Fruit fly (Drosophila melanogaster) whole organism, embryonic: Measurements from ENCODE around the gene Eip63E.

ENCODE experiments used
- Antp ChIP-seq: fragments of 200-800 bp; sonication (Bioruptor generic); optimal IDR thresholded peaks from 3 replicates; lab custom pipeline; 2016; ENCODE audit warnings: missing biosample characterization, missing genetic modification characterization
- Atf-2 ChIP-seq: fragments of 200-800 bp; sonication (Bioruptor generic); optimal IDR thresholded peaks from 2 replicates; lab custom pipeline; 2016; ENCODE audit warnings: missing biosample characterization, missing genetic modification characterization
- B-H1 ChIP-seq: fragments of 200-800 bp; sonication (Bioruptor generic); IDR thresholded peaks from 3 replicates; pipeline ENCODE4 v1.3.6; 2022; ENCODE audit warnings: missing biosample characterization, missing genetic modification characterization
- Blimp-1 ChIP-seq: fragments of 200-800 bp; sonication (Bioruptor generic); optimal IDR thresholded peaks from 3 replicates; lab custom pipeline; 2018; ENCODE audit warnings: missing biosample characterization, missing genetic modification characterization, mild to moderate bottlenecking, moderate library complexity, missing genetic modification reagents
- CG11093 ChIP-seq: fragments of 200-800 bp; sonication (Bioruptor generic); IDR thresholded peaks from 3 replicates; pipeline ENCODE4 v1.3.6; 2022; ENCODE audit warnings: missing biosample characterization, missing genetic modification characterization
- CG13296 ChIP-seq: fragments of 200-800 bp; sonication (Bioruptor generic); optimal IDR thresholded peaks from 3 replicates; lab custom pipeline; 2018; ENCODE audit warnings: missing biosample characterization, mild to moderate bottlenecking, missing genetic modification characterization
- CG13624 ChIP-seq: fragments of 200-800 bp; sonication (Bioruptor generic); optimal IDR thresholded peaks from 2 replicates; lab custom pipeline; 2016; ENCODE audit warnings: missing biosample characterization, missing genetic modification characterization
- CG14050 ChIP-seq: fragments of 200-800 bp; sonication (Bioruptor generic); IDR thresholded peaks from 3 replicates; pipeline ENCODE4 v1.3.6; 2022; ENCODE audit warnings: missing biosample characterization, missing genetic modification characterization
- CG1647 ChIP-seq: fragments of 200-800 bp; sonication (Bioruptor generic); optimal IDR thresholded peaks from 3 replicates; lab custom pipeline; 2016; ENCODE audit warnings: missing biosample characterization, missing genetic modification characterization
- CG16815 ChIP-seq: fragments of 200-800 bp; sonication (Bioruptor generic); optimal IDR thresholded peaks from 3 replicates; lab custom pipeline; 2017; ENCODE audit warnings: missing biosample characterization, mild to moderate bottlenecking, missing genetic modification characterization
- CG32767 ChIP-seq: fragments of 200-800 bp; sonication (Bioruptor generic); IDR thresholded peaks from 2 replicates; pipeline ENCODE4 v1.3.6; 2022; ENCODE audit warnings: missing biosample characterization, missing genetic modification characterization
- CG33213 ChIP-seq: fragments of 200-800 bp; sonication (Bioruptor generic); optimal IDR thresholded peaks from 3 replicates; lab custom pipeline; 2016; ENCODE audit warnings: missing biosample characterization, missing genetic modification characterization
- CG4730 ChIP-seq: fragments of 200-800 bp; sonication (Bioruptor generic); IDR thresholded peaks from 2 replicates; pipeline ENCODE4 v1.3.6; 2022; ENCODE audit warnings: missing biosample characterization, missing genetic modification characterization
- CG6272 ChIP-seq: fragments of 200-800 bp; sonication (Bioruptor generic); IDR thresholded peaks from 2 replicates; pipeline ENCODE4 v1.3.6; 2022; ENCODE audit warnings: missing biosample characterization, missing genetic modification characterization
- CG6791 ChIP-seq: fragments of 200-800 bp; sonication (Bioruptor generic); IDR thresholded peaks from 3 replicates; pipeline ENCODE4 v1.3.6; 2022; ENCODE audit warnings: missing biosample characterization, missing genetic modification characterization; ENCODE audit not compliant: partially characterized antibody
- CG7556 ChIP-seq: fragments of 200-800 bp; sonication (Bioruptor generic); optimal IDR thresholded peaks from 2 replicates; lab custom pipeline; 2017; ENCODE audit warnings: missing biosample characterization, mild to moderate bottlenecking, missing genetic modification characterization
- CG7839 ChIP-seq: fragments of 200-800 bp; sonication (Bioruptor generic); optimal IDR thresholded peaks from 3 replicates; lab custom pipeline; 2018; ENCODE audit warnings: missing biosample characterization, mild to moderate bottlenecking, missing genetic modification characterization, moderate library complexity
- CG7987 ChIP-seq: fragments of 200-800 bp; sonication (Bioruptor generic); optimal IDR thresholded peaks from 2 replicates; lab custom pipeline; 2018; ENCODE audit warnings: missing biosample characterization, mild to moderate bottlenecking, missing genetic modification characterization, moderate library complexity
- CG8089 ChIP-seq: fragments of 200-800 bp; sonication (Bioruptor generic); optimal IDR thresholded peaks from 3 replicates; lab custom pipeline; 2016; ENCODE audit warnings: missing biosample characterization, missing genetic modification characterization
- CHES-1-like ChIP-seq: fragments of 200-800 bp; sonication (Bioruptor generic); optimal IDR thresholded peaks from 2 replicates; lab custom pipeline; 2016; ENCODE audit warnings: missing biosample characterization, missing genetic modification characterization
- Chrac-16 ChIP-seq: fragments of 200-800 bp; sonication (Bioruptor generic); optimal IDR thresholded peaks from 3 replicates; lab custom pipeline; 2016; ENCODE audit warnings: missing biosample characterization, missing genetic modification characterization
- CrebB ChIP-seq: fragments of 200-800 bp; sonication (Bioruptor generic); optimal IDR thresholded peaks from 3 replicates; lab custom pipeline; 2018; ENCODE audit warnings: missing biosample characterization, mild to moderate bottlenecking, missing genetic modification characterization
- Dfd ChIP-seq, 2 experiments: fragments of >200 bp; optimal IDR thresholded peaks; 2 replicates each; lab custom pipeline; 2017; ENCODE audit warnings: missing biosample characterization in 2 of 2, missing genetic modification characterization in 2 of 2
- Fer2 ChIP-seq: fragments of 200-800 bp; sonication (Bioruptor generic); optimal IDR thresholded peaks from 2 replicates; lab custom pipeline; 2018; ENCODE audit warnings: missing biosample characterization, mild to moderate bottlenecking, missing genetic modification characterization, moderate library complexity
- HmgZ ChIP-seq: fragments of 200-800 bp; sonication (Bioruptor generic); optimal IDR thresholded peaks from 2 replicates; lab custom pipeline; 2018; ENCODE audit warnings: missing biosample characterization, mild to moderate bottlenecking, missing genetic modification characterization
- MESR4 ChIP-seq: fragments of 200-800 bp; sonication (Bioruptor generic); optimal IDR thresholded peaks from 2 replicates; lab custom pipeline; 2018; ENCODE audit warnings: missing biosample characterization, mild to moderate bottlenecking, missing genetic modification characterization, moderate library complexity
- Sry-δ ChIP-seq: fragments of 200-800 bp; sonication (Bioruptor generic); optimal IDR thresholded peaks from 2 replicates; lab custom pipeline; 2016; ENCODE audit warnings: missing biosample characterization, missing genetic modification characterization
- Ssrp ChIP-seq: fragments of 200-800 bp; sonication (Bioruptor generic); optimal IDR thresholded peaks from 2 replicates; lab custom pipeline; 2018; ENCODE audit warnings: missing biosample characterization, mild to moderate bottlenecking, missing genetic modification characterization, moderate library complexity
- TFAM ChIP-seq: fragments of 200-800 bp; sonication (Bioruptor generic); optimal IDR thresholded peaks from 2 replicates; lab custom pipeline; 2017; ENCODE audit warnings: missing biosample characterization, missing genetic modification characterization, inconsistent platforms
- Xrp1 ChIP-seq: fragments of 200-800 bp; sonication (Bioruptor generic); IDR thresholded peaks from 2 replicates; pipeline ENCODE4 v1.3.6; 2022; ENCODE audit warnings: missing biosample characterization, missing genetic modification characterization
- amos ChIP-seq: fragments of 200-800 bp; sonication (Bioruptor generic); IDR thresholded peaks from 2 replicates; pipeline ENCODE4 v1.3.6; 2022; ENCODE audit warnings: missing biosample characterization, missing genetic modification characterization; ENCODE audit not compliant: partially characterized antibody
- ap ChIP-seq: fragments of 200-800 bp; sonication (Bioruptor generic); IDR thresholded peaks from 2 replicates; pipeline ENCODE4 v1.3.6; 2022; ENCODE audit warnings: missing biosample characterization, missing genetic modification characterization
- bab2 ChIP-seq: fragments of 200-800 bp; sonication (Bioruptor generic); optimal IDR thresholded peaks from 2 replicates; lab custom pipeline; 2016; ENCODE audit warnings: missing biosample characterization, missing genetic modification characterization
- bcd ChIP-seq: fragments of 200-800 bp; sonication (Bioruptor generic); optimal IDR thresholded peaks from 2 replicates; lab custom pipeline; 2017; ENCODE audit warnings: missing biosample characterization, mild to moderate bottlenecking, missing genetic modification characterization
- corto ChIP-seq: fragments of 200-800 bp; sonication (Bioruptor generic); optimal IDR thresholded peaks from 2 replicates; lab custom pipeline; 2016; ENCODE audit warnings: missing biosample characterization, mild to moderate bottlenecking, missing genetic modification characterization, moderate library complexity
- danr ChIP-seq: fragments of 200-800 bp; sonication (Bioruptor generic); IDR thresholded peaks from 2 replicates; pipeline ENCODE4 v1.3.6; 2022; ENCODE audit warnings: missing biosample characterization, missing genetic modification characterization
- emc ChIP-seq: fragments of 200-800 bp; sonication (Bioruptor generic); optimal IDR thresholded peaks from 2 replicates; lab custom pipeline; 2016; ENCODE audit warnings: missing biosample characterization, missing genetic modification characterization
- gcm2 ChIP-seq: fragments of 200-800 bp; sonication (Bioruptor generic); optimal IDR thresholded peaks from 2 replicates; lab custom pipeline; 2016; ENCODE audit warnings: missing biosample characterization, missing genetic modification characterization
- grau ChIP-seq: fragments of 200-800 bp; optimal IDR thresholded peaks from 3 replicates; lab custom pipeline; 2019; ENCODE audit warnings: missing biosample characterization, mild to moderate bottlenecking, missing genetic modification characterization, moderate library complexity
- grn ChIP-seq: fragments of 200-800 bp; sonication (Bioruptor generic); optimal IDR thresholded peaks from 3 replicates; lab custom pipeline; 2017; ENCODE audit warnings: missing biosample characterization, missing genetic modification characterization
- ham ChIP-seq: fragments of 200-800 bp; sonication (Bioruptor generic); IDR thresholded peaks from 2 replicates; pipeline ENCODE4 v1.3.6; 2022; ENCODE audit warnings: missing biosample characterization, missing genetic modification characterization
- jigr1 ChIP-seq: fragments of 200-800 bp; sonication (Bioruptor generic); IDR thresholded peaks from 3 replicates; pipeline ENCODE4 v1.3.6; 2022; ENCODE audit warnings: missing biosample characterization, missing genetic modification characterization
- jing ChIP-seq: fragments of 200-800 bp; sonication (Bioruptor generic); optimal IDR thresholded peaks from 2 replicates; lab custom pipeline; 2018; ENCODE audit warnings: missing biosample characterization, mild to moderate bottlenecking, missing genetic modification characterization
- ken ChIP-seq: fragments of 200-800 bp; sonication (Bioruptor generic); IDR thresholded peaks from 3 replicates; pipeline ENCODE4 v1.3.6; 2022; ENCODE audit warnings: missing biosample characterization, missing genetic modification characterization
- luna ChIP-seq: fragments of 200-800 bp; sonication (Bioruptor generic); optimal IDR thresholded peaks from 2 replicates; lab custom pipeline; 2016; ENCODE audit warnings: missing biosample characterization, missing genetic modification characterization
- mam ChIP-seq: fragments of 200-800 bp; sonication (Bioruptor generic); optimal IDR thresholded peaks from 3 replicates; lab custom pipeline; 2016; ENCODE audit warnings: missing biosample characterization, missing genetic modification characterization
- onecut ChIP-seq: fragments of 200-800 bp; sonication (Bioruptor generic); IDR thresholded peaks from 2 replicates; pipeline ENCODE4 v1.3.6; 2022; ENCODE audit warnings: missing biosample characterization, missing genetic modification characterization
- sima ChIP-seq: fragments of 200-800 bp; sonication (Bioruptor generic); optimal IDR thresholded peaks from 2 replicates; lab custom pipeline; 2016; ENCODE audit warnings: missing biosample characterization, missing genetic modification characterization
- sob ChIP-seq: fragments of 200-800 bp; sonication (Bioruptor generic); IDR thresholded peaks from 2 replicates; pipeline ENCODE4 v1.3.6; 2022; ENCODE audit warnings: missing biosample characterization, missing genetic modification characterization
- tin ChIP-seq: fragments of 200-800 bp; sonication (Bioruptor generic); optimal IDR thresholded peaks from 3 replicates; lab custom pipeline; 2016; ENCODE audit warnings: missing biosample characterization, missing genetic modification characterization
- usp ChIP-seq: fragments of >200 bp; optimal IDR thresholded peaks from 2 replicates; lab custom pipeline; 2017; ENCODE audit warnings: missing biosample characterization, missing genetic modification characterization
- wor ChIP-seq: fragments of 200-800 bp; sonication (Bioruptor generic); IDR thresholded peaks from 2 replicates; pipeline ENCODE4 v1.3.6; 2022; ENCODE audit warnings: missing biosample characterization, missing genetic modification characterization
- z ChIP-seq: fragments of 200-800 bp; sonication (Bioruptor generic); IDR thresholded peaks from 3 replicates; pipeline ENCODE4 v1.3.6; 2022; ENCODE audit warnings: missing biosample characterization, missing genetic modification characterization

Eip63E gene

dm6 chr3L:3626069-3626468, 110.5 kb downstream of the Eip63E start, which contains the start of gene dar1 (continued):
- TF ChIP-seq Blimp-1 (GFP tag; lab: Kevin White, UChicago) (no peak), CG6272 (GFP tag; lab: Robert Waterston, UW) (no peak), bcd (GFP tag; lab: Kevin White, UChicago) (no peak), CG4730 (no peak), emc (GFP tag; lab: Kevin White, UChicago) (no peak), Fer2 (tag; lab: Kevin White, UChicago) (no peak), Ssrp (tag; lab: Kevin White, UChicago) (no peak), CG32767 (peak; percentile 56; the same call in 1 of the 2 replicates), sima (GFP tag; lab: Kevin White, UChicago) (no peak), CG16815 (no peak), ham (GFP tag; lab: Robert Waterston, UW) (no peak), ken (no peak), HmgZ (tag; lab: Kevin White, UChicago) (no peak), jigr1 (GFP tag; lab: Robert Waterston, UW) (no peak), TFAM (GFP tag; lab: Kevin White, UChicago) (no peak), luna (no peak), CG13296 (no peak), bab2 (GFP tag; lab: Kevin White, UChicago) (no peak), MESR4 (GFP tag; lab: Kevin White, UChicago) (no peak), CG7556 (GFP tag; lab: Kevin White, UChicago) (no peak), ap (GFP tag; lab: Robert Waterston, UW) (no peak), gcm2 (GFP tag; lab: Kevin White, UChicago) (no peak), CG14050 (no peak), grau (tag; lab: Kevin White, UChicago) (no peak), tin (GFP tag; lab: Kevin White, UChicago) (no peak), CG8089 (no peak), corto (GFP tag; lab: Kevin White, UChicago) (no peak), onecut (GFP tag; lab: Robert Waterston, UW) (no peak), CG13624 (GFP tag; lab: Kevin White, UChicago) (no peak), CG1647 (GFP tag; lab: Kevin White, UChicago) (no peak), CG7987 (GFP tag; lab: Kevin White, UChicago) (no peak), jing (GFP tag; lab: Kevin White, UChicago) (peak; percentile 55), sob (GFP tag; lab: Robert Waterston, UW) (peak; percentile 35; the same call in 1 of the 2 replicates), wor (GFP tag; lab: Robert Waterston, UW) (no peak), CG6791 (GFP tag; lab: Robert Waterston, UW) (peak; percentile 40; the same call in 1 of the 3 replicates), usp (GFP tag; lab: Kevin White, UChicago) (no peak), CHES-1-like (GFP tag; lab: Kevin White, UChicago) (no peak), CrebB (tag; lab: Kevin White, UChicago) (no peak), mam (GFP tag; lab: Kevin White, UChicago) (no peak), CG7839 (no peak), amos (GFP tag; lab: Robert Waterston, UW) (no peak), Xrp1 (no peak), danr (GFP tag; lab: Robert Waterston, UW) (no peak), CG33213 (no peak), Atf-2 (GFP tag; lab: Kevin White, UChicago) (no peak), Antp (GFP tag; lab: Kevin White, UChicago) (no peak), z (0 out of 3 replicates have a peak, but pooled peaks have one; percentile 32), Sry-δ (no peak), Chrac-16 (GFP tag; lab: Kevin White, UChicago) (no peak), grn (GFP tag; lab: Kevin White, UChicago) (no peak), B-H1 (GFP tag; lab: Robert Waterston, UW) (no peak), CG11093 (no peak), Dfd (GFP tag; optimal IDR thresholded peaks at IDR 0.05; lab: Kevin White, UChicago) (no peak)
